Worm (Caenorhabditis elegans) whole organism, L4 larva: Measurements from ENCODE around the gene ugt-54.
A peak's percentile ranks its signal among the peaks of the same experiment; 100 is the strongest.

Source experiments
- F44E2.7 ChIP-seq: fragments of 200-800 bp; sonication (Bioruptor generic); IDR thresholded peaks from 2 replicates; pipeline ENCODE4 v2.1.2; 2022; ENCODE audit warnings: missing genetic modification characterization, missing compliant biosample characterization
- F49E8.2 ChIP-seq: sonication (generic microtip); optimal IDR thresholded peaks from 2 replicates; lab custom pipeline; 2016; ENCODE audit warnings: missing compliant biosample characterization, mild to moderate bottlenecking, missing genetic modification characterization, borderline replicate concordance
- Y105C5A.15 ChIP-seq: fragments of 200-800 bp; sonication (Bioruptor generic); IDR thresholded peaks from 2 replicates; pipeline ENCODE4 v1.3.6; 2022; ENCODE audit warnings: missing genetic modification characterization, missing compliant biosample characterization
- Y48G9A.11 ChIP-seq: fragments of 200-800 bp; sonication (Bioruptor generic); IDR thresholded peaks from 2 replicates; pipeline ENCODE4 v1.3.6; 2022; ENCODE audit warnings: missing genetic modification reagents, missing genetic modification characterization, missing compliant biosample characterization
- Y5F2A.4 ChIP-seq: fragments of 200-800 bp; sonication (Bioruptor generic); optimal IDR thresholded peaks from 2 replicates; lab custom pipeline; 2018; ENCODE audit warnings: mild to moderate bottlenecking, missing genetic modification characterization, missing compliant biosample characterization
- ZK337.2 ChIP-seq: fragments of 200-800 bp; sonication (Bioruptor generic); IDR thresholded peaks from 2 replicates; pipeline ENCODE4 v1.3.6; 2022; ENCODE audit warnings: missing genetic modification reagents, missing genetic modification characterization, missing compliant biosample characterization
- aha-1 ChIP-seq: fragments of 150-350 bp; peaks from one replicate; lab custom pipeline; 2014; ENCODE audit warnings: missing biosample characterization, missing genetic modification characterization
- ama-1 ChIP-seq: fragments of 150-350 bp; optimal IDR thresholded peaks from 2 replicates; lab custom pipeline; 2014; ENCODE audit warnings: inconsistent platforms, mixed read lengths
- ceh-20 ChIP-seq: fragments of 200-800 bp; sonication (Bioruptor generic); IDR thresholded peaks from 2 replicates; pipeline ENCODE4 v1.3.6; 2022; ENCODE audit warnings: missing genetic modification reagents, missing genetic modification characterization, missing compliant biosample characterization
- ceh-44 ChIP-seq: fragments of 200-800 bp; sonication (Bioruptor generic); IDR thresholded peaks from 2 replicates; pipeline ENCODE4 v1.3.6; 2022; ENCODE audit warnings: missing genetic modification reagents, missing genetic modification characterization, missing compliant biosample characterization
- ceh-62 ChIP-seq: sonication (generic microtip); optimal IDR thresholded peaks from 2 replicates; lab custom pipeline; 2017; ENCODE audit warnings: missing biosample characterization, missing genetic modification characterization
- ceh-82 ChIP-seq: sonication (generic microtip); optimal IDR thresholded peaks from 2 replicates; lab custom pipeline; 2017; ENCODE audit warnings: missing biosample characterization, missing genetic modification characterization
- cey-2 ChIP-seq: sonication (generic microtip); optimal IDR thresholded peaks from 3 replicates; lab custom pipeline; 2017; ENCODE audit warnings: missing genetic modification characterization, mild to moderate bottlenecking, missing compliant biosample characterization, antibody characterized with exemption, borderline replicate concordance; ENCODE audit not compliant: insufficient read depth
- daf-19 ChIP-seq: fragments of 200-800 bp; sonication (Bioruptor generic); conservative IDR thresholded peaks from 2 replicates; pipeline ENCODE4 v1.3.6; 2022; ENCODE audit warnings: missing genetic modification characterization, missing compliant biosample characterization
- dmd-6 ChIP-seq: fragments of 200-800 bp; sonication (Bioruptor generic); IDR thresholded peaks from 2 replicates; pipeline ENCODE4 v1.3.6; 2022; ENCODE audit warnings: missing genetic modification reagents, missing genetic modification characterization, missing compliant biosample characterization
- dmd-8 ChIP-seq: fragments of 200-800 bp; sonication (Bioruptor generic); IDR thresholded peaks from 2 replicates; pipeline ENCODE4 v1.3.6; 2022; ENCODE audit warnings: missing genetic modification characterization, missing compliant biosample characterization
- dpl-1 ChIP-seq: fragments of 150-350 bp; optimal IDR thresholded peaks from 2 replicates; lab custom pipeline; 2014; ENCODE audit warnings: missing biosample characterization, missing genetic modification reagents, missing genetic modification characterization
- dve-1 ChIP-seq: sonication (generic microtip); optimal IDR thresholded peaks from 2 replicates; lab custom pipeline; 2017; ENCODE audit warnings: antibody characterized with exemption, mild to moderate bottlenecking, missing genetic modification characterization, missing compliant biosample characterization; ENCODE audit not compliant: insufficient read depth
- egl-27 ChIP-seq: sonication (generic microtip); optimal IDR thresholded peaks from 3 replicates; lab custom pipeline; 2017; ENCODE audit warnings: missing biosample characterization, missing genetic modification reagents, missing genetic modification characterization
- egl-43 ChIP-seq: fragments of 200-800 bp; sonication (Bioruptor generic); IDR thresholded peaks from 2 replicates; pipeline ENCODE4 v1.3.6; 2022; ENCODE audit warnings: missing genetic modification reagents, missing genetic modification characterization, missing compliant biosample characterization
- hif-1 ChIP-seq, 2 experiments: sonication (generic microtip); optimal IDR thresholded peaks; 2 replicates each; lab custom pipeline; 2016 to 2017; ENCODE audit warnings: missing compliant biosample characterization in 2 of 2, missing genetic modification characterization in 2 of 2, missing genetic modification reagents in 2 of 2, missing genotype in 2 of 2, mild to moderate bottlenecking in 1 of 2
- hlh-11 ChIP-seq: fragments of 200-800 bp; sonication (Bioruptor generic); optimal IDR thresholded peaks from 2 replicates; lab custom pipeline; 2018; ENCODE audit warnings: mild to moderate bottlenecking, missing genetic modification characterization, missing compliant biosample characterization
- lin-1 ChIP-seq: fragments of 200-800 bp; sonication (Bioruptor generic); IDR thresholded peaks from 2 replicates; pipeline ENCODE4 v1.3.6; 2022; ENCODE audit warnings: missing genetic modification reagents, missing genetic modification characterization, missing compliant biosample characterization
- lin-13 ChIP-seq: fragments of 150-350 bp; optimal IDR thresholded peaks from 2 replicates; lab custom pipeline; 2014; ENCODE audit warnings: missing biosample characterization, missing genetic modification reagents, missing genetic modification characterization
- lin-15B ChIP-seq: fragments of 150-350 bp; sonication (generic microtip); optimal IDR thresholded peaks from 3 replicates; lab custom pipeline; 2014; ENCODE audit warnings: missing biosample characterization, missing genetic modification characterization
- lin-38 ChIP-seq: fragments of 200-800 bp; sonication (Bioruptor generic); IDR thresholded peaks from 2 replicates; pipeline ENCODE4 v1.3.6; 2022; ENCODE audit warnings: missing genetic modification reagents, missing genetic modification characterization, missing compliant biosample characterization
- lir-3 ChIP-seq: sonication (generic microtip); optimal IDR thresholded peaks from 2 replicates; lab custom pipeline; 2016; ENCODE audit warnings: mild to moderate bottlenecking, missing genetic modification characterization, missing compliant biosample characterization
- lsy-2 ChIP-seq, 2 experiments: fragments of 150-350 bp in 1 of 2; sonication (generic microtip) in 1 of 2; optimal IDR thresholded peaks; 2 replicates each; lab custom pipeline; 2014 to 2017; ENCODE audit warnings: missing biosample characterization in 2 of 2, missing genetic modification characterization in 2 of 2
- madf-5 ChIP-seq, 2 experiments: fragments of 200-800 bp; sonication (Bioruptor generic); IDR thresholded peaks; 2 replicates each; pipeline ENCODE4 v1.3.6; 2022; ENCODE audit warnings: missing compliant biosample characterization in 2 of 2, missing genetic modification characterization in 2 of 2
- madf-9 ChIP-seq: fragments of 200-800 bp; sonication (Bioruptor generic); conservative IDR thresholded peaks from 2 replicates; pipeline ENCODE4 v1.3.6; 2022; ENCODE audit warnings: missing genetic modification reagents, missing genetic modification characterization, missing compliant biosample characterization
- mxl-2 ChIP-seq: fragments of 200-800 bp; sonication (Bioruptor generic); conservative IDR thresholded peaks from 2 replicates; pipeline ENCODE4 v1.3.6; 2022; ENCODE audit warnings: missing genetic modification reagents, missing genetic modification characterization, missing compliant biosample characterization
- mxl-3 ChIP-seq: fragments of 200-800 bp; sonication (Bioruptor generic); optimal IDR thresholded peaks from 2 replicates; lab custom pipeline; 2018; ENCODE audit warnings: mild to moderate bottlenecking, missing genetic modification characterization, missing compliant biosample characterization
- nhr-11 ChIP-seq: fragments of 150-350 bp; optimal IDR thresholded peaks from 2 replicates; lab custom pipeline; 2014; ENCODE audit warnings: missing biosample characterization, missing genetic modification characterization
- nhr-111 ChIP-seq: fragments of 200-800 bp; sonication (Bioruptor generic); optimal IDR thresholded peaks from 2 replicates; lab custom pipeline; 2018; ENCODE audit warnings: mild to moderate bottlenecking, missing genetic modification characterization, missing compliant biosample characterization
- nhr-25 ChIP-seq: sonication (generic microtip); optimal IDR thresholded peaks from 2 replicates; lab custom pipeline; 2017; ENCODE audit warnings: missing genetic modification characterization, mild to moderate bottlenecking, missing compliant biosample characterization, antibody characterized with exemption, moderate library complexity, borderline replicate concordance; ENCODE audit not compliant: insufficient read depth
- nhr-42 ChIP-seq: fragments of 200-800 bp; sonication (Bioruptor generic); IDR thresholded peaks from 2 replicates; pipeline ENCODE4 v1.3.6; 2022; ENCODE audit warnings: missing genetic modification characterization, missing compliant biosample characterization
- rbr-2 ChIP-seq: sonication (generic microtip); optimal IDR thresholded peaks from 2 replicates; lab custom pipeline; 2016; ENCODE audit warnings: missing genotype, missing genetic modification characterization, missing compliant biosample characterization
- sdz-12 ChIP-seq: fragments of 200-800 bp; sonication (Bioruptor generic); optimal IDR thresholded peaks from 2 replicates; lab custom pipeline; 2018; ENCODE audit warnings: mild to moderate bottlenecking, missing genetic modification characterization, missing compliant biosample characterization
- set-16 ChIP-seq: fragments of 200-800 bp; sonication (Bioruptor generic); IDR thresholded peaks from 2 replicates; pipeline ENCODE4 v1.3.6; 2022; ENCODE audit warnings: missing genetic modification reagents, missing genetic modification characterization, missing compliant biosample characterization
- snpc-1.2 ChIP-seq: fragments of 200-800 bp; sonication (Bioruptor generic); IDR thresholded peaks from 2 replicates; pipeline ENCODE4 v1.3.6; 2022; ENCODE audit warnings: missing genetic modification reagents, missing genetic modification characterization, missing compliant biosample characterization
- tag-97 ChIP-seq: fragments of 200-800 bp; sonication (Bioruptor generic); IDR thresholded peaks from 2 replicates; pipeline ENCODE4 v1.3.6; 2022; ENCODE audit warnings: missing genetic modification characterization, missing compliant biosample characterization
- tra-1 ChIP-seq: fragments of 200-800 bp; sonication (Bioruptor generic); IDR thresholded peaks from 2 replicates; pipeline ENCODE4 v1.3.6; 2022; ENCODE audit warnings: missing genetic modification reagents, missing genetic modification characterization, missing compliant biosample characterization
- unc-62 ChIP-seq, 3 experiments: fragments of 150-350 bp in 1 of 3; sonication (generic microtip); optimal IDR thresholded peaks in 2 of 3; peaks in 1 of 3; 1 replicate in 1 of 3; 2 replicates in 2 of 3; lab custom pipeline; 2014 to 2017; ENCODE audit warnings: missing biosample characterization in 3 of 3, missing genetic modification characterization in 3 of 3, missing genetic modification reagents in 3 of 3, missing genotype in 1 of 3
- vab-7 ChIP-seq: fragments of 200-800 bp; sonication (Bioruptor generic); IDR thresholded peaks from 2 replicates; pipeline ENCODE4 v1.3.6; 2022; ENCODE audit warnings: missing genetic modification reagents, missing genetic modification characterization, missing compliant biosample characterization
- zag-1 ChIP-seq: fragments of 150-350 bp; optimal IDR thresholded peaks from 2 replicates; lab custom pipeline; 2014; ENCODE audit warnings: missing biosample characterization, missing genetic modification characterization
- zfp-3 ChIP-seq: fragments of 200-800 bp; sonication (Bioruptor generic); conservative IDR thresholded peaks from 2 replicates; pipeline ENCODE4 v1.3.6; 2022; ENCODE audit warnings: missing genetic modification reagents, missing genetic modification characterization, missing compliant biosample characterization
- zip-11 ChIP-seq: fragments of 200-800 bp; sonication (Bioruptor generic); IDR thresholded peaks from 2 replicates; pipeline ENCODE4 v1.3.6; 2022; ENCODE audit warnings: missing genetic modification characterization, missing compliant biosample characterization
- zip-2 ChIP-seq: fragments of 150-350 bp; optimal IDR thresholded peaks from 2 replicates; lab custom pipeline; 2014; ENCODE audit warnings: missing biosample characterization, missing genetic modification characterization
- ztf-11 ChIP-seq: fragments of 150-350 bp; optimal IDR thresholded peaks from 2 replicates; lab custom pipeline; 2014; ENCODE audit warnings: missing biosample characterization, missing genetic modification characterization

ugt-54 gene

ce11 chrIV:10810820-10811219 is 49.3 kb downstream of the ugt-54 start (continued):
- TF ChIP-seq daf-19 (GFP tag; lab: Robert Waterston, UW): no peak
- no peak for TF ChIP-seq Y5F2A.4 (GFP tag; lab: Kevin White, UChicago)
- no peak for TF ChIP-seq nhr-25
- 0 out of 2 replicates have a peak, but pooled peaks have one; percentile 35 for TF ChIP-seq tra-1 (GFP tag; lab: Robert Waterston, UW)
- no peak for TF ChIP-seq tag-97 (GFP tag; lab: Robert Waterston, UW)
- TF ChIP-seq dve-1 (tag; lab: Kevin White, UChicago): peak; percentile 84
- TF ChIP-seq hlh-11 (tag; lab: Kevin White, UChicago): peak; percentile 52
- TF ChIP-seq lsy-2 (tag; optimal IDR thresholded peaks at IDR 0.05; lab: Kevin White, UChicago): peak in 1 of 2 experiments; percentile 26
- TF ChIP-seq ceh-44 (GFP tag; lab: Robert Waterston, UW): no peak

ce11 chrIV:10811388-10811787 is 49.9 kb downstream of the ugt-54 start:
- TF ChIP-seq zip-2 (tag; lab: Kevin White, UChicago) (no peak), aha-1 (tag; lab: Kevin White, UChicago) (peak; percentile 76), ztf-11 (tag; lab: Kevin White, UChicago) (no peak), nhr-11 (tag; lab: Kevin White, UChicago) (no peak), F49E8.2 (tag; lab: Kevin White, UChicago) (no peak), F44E2.7 (GFP tag; lab: Robert Waterston, UW) (no peak), zag-1 (tag; lab: Kevin White, UChicago) (no peak), egl-43 (no peak), madf-9 (GFP tag; lab: Robert Waterston, UW) (peak; percentile 64), madf-5 (GFP tag; IDR thresholded peaks at IDR 0.05; lab: Robert Waterston, UW) (no peak), lin-15B (tag; lab: Kevin White, UChicago) (no peak), Y105C5A.15 (GFP tag; lab: Robert Waterston, UW) (no peak), Y48G9A.11 (GFP tag; lab: Robert Waterston, UW) (no peak), ama-1 (no peak), set-16 (GFP tag; lab: Robert Waterston, UW) (peak; percentile 21; the same call in 1 of the 2 replicates), nhr-111 (no peak), sdz-12 (GFP tag; lab: Kevin White, UChicago) (no peak), ceh-82 (tag; lab: Kevin White, UChicago) (no peak), mxl-2 (GFP tag; lab: Robert Waterston, UW) (no peak), zip-11 (no peak), mxl-3 (GFP tag; lab: Kevin White, UChicago) (no peak), unc-62 (GFP tag; optimal IDR thresholded peaks at IDR 0.05 in 1 of 2; lab: Kevin White, UChicago) (no peak), unc-62 (tag; optimal IDR thresholded peaks at IDR 0.05; lab: Kevin White, UChicago) (no peak), dmd-8 (GFP tag; lab: Robert Waterston, UW) (no peak), hif-1 (tag; optimal IDR thresholded peaks at IDR 0.05; lab: Kevin White, UChicago) (no peak), lin-38 (GFP tag; lab: Robert Waterston, UW) (0 out of 2 replicates have a peak, but pooled peaks have one; percentile 12), lsy-2 (tag; optimal IDR thresholded peaks at IDR 0.05; lab: Kevin White, UChicago) (no peak), hlh-11 (tag; lab: Kevin White, UChicago) (peak; percentile 7), ceh-20 (GFP tag; lab: Robert Waterston, UW) (no peak), ZK337.2 (GFP tag; lab: Robert Waterston, UW) (no peak), rbr-2 (tag; lab: Kevin White, UChicago) (no peak), ceh-62 (tag; lab: Kevin White, UChicago) (no peak), snpc-1.2 (GFP tag; lab: Robert Waterston, UW) (no peak), zfp-3 (no peak), egl-27 (no peak), cey-2 (tag; lab: Kevin White, UChicago) (no peak), nhr-42 (GFP tag; lab: Robert Waterston, UW) (no peak), lir-3 (tag; lab: Kevin White, UChicago) (no peak), vab-7 (no peak), lin-1 (GFP tag; lab: Robert Waterston, UW) (no peak), lin-13 (no peak), dpl-1 (GFP tag; lab: Kevin White, UChicago) (no peak), dmd-6 (GFP tag; lab: Robert Waterston, UW) (no peak)
